Fruit fly (Drosophila melanogaster): ENCODE measurements around the gene Aladin.

The Aladin gene

dm6 chrX:9225137-9225536 is 48.1 kb upstream of the Aladin start, which contains the start of gene CG15370 (continued):
- TF ChIP-seq tgo (GFP tag; IDR thresholded peaks at IDR 0.05) (no peak), Opbp (GFP tag; IDR thresholded peaks at IDR 0.05; ENCODE audit: partially characterized antibody) (no peak), CG8281 (tag; optimal IDR thresholded peaks at IDR 0.05) (no peak), ac (GFP tag; optimal IDR thresholded peaks at IDR 0.05) (no peak), zfh2 (GFP tag; optimal IDR thresholded peaks at IDR 0.05) (no peak), bowl (GFP tag; IDR thresholded peaks at IDR 0.05) (no peak)

dm6 chrX:9226837-9227236 is 46.4 kb upstream of the Aladin start, which contains the start of gene Gr8a:
Gene Gr8a, plus strand, starts transcription at chrX:9227137.
- TF ChIP-seq Ssrp (tag; optimal IDR thresholded peaks at IDR 0.05) (no peak), CG33213 (GFP tag; optimal IDR thresholded peaks at IDR 0.05) (no peak), p53 (GFP tag; optimal IDR thresholded peaks at IDR 0.05) (no peak), CG8281 (tag; optimal IDR thresholded peaks at IDR 0.05) (no peak), crc (GFP tag; optimal IDR thresholded peaks at IDR 0.05) (no peak), CG8478 (optimal IDR thresholded peaks at IDR 0.05) (no peak), CG9797 (GFP tag; optimal IDR thresholded peaks at IDR 0.05) (no peak), crp (GFP tag; optimal IDR thresholded peaks at IDR 0.05) (no peak), CG4820 (GFP tag; optimal IDR thresholded peaks at IDR 0.05) (no peak), CG2116 (GFP tag; optimal IDR thresholded peaks at IDR 0.05) (no peak), CG3838 (GFP tag; optimal IDR thresholded peaks at IDR 0.05) (no peak), B-H1 (GFP tag; IDR thresholded peaks at IDR 0.05) (no peak), Dek (tag; optimal IDR thresholded peaks at IDR 0.05) (no peak), CG16863 (GFP tag; optimal IDR thresholded peaks at IDR 0.05) (no peak), trem (tag; optimal IDR thresholded peaks at IDR 0.05) (no peak), CG6683 (GFP tag; optimal IDR thresholded peaks at IDR 0.05) (no peak), CG4730 (GFP tag; IDR thresholded peaks at IDR 0.05) (no peak)

- TF ChIP-seq MESR4 (GFP tag; optimal IDR thresholded peaks at IDR 0.05) (peak; percentile 77), gce (GFP tag; IDR thresholded peaks at IDR 0.05) (no peak), ERR (GFP tag; optimal IDR thresholded peaks at IDR 0.05) (no peak), CG6813 (GFP tag; optimal IDR thresholded peaks at IDR 0.05) (no peak), Dref (GFP tag; IDR thresholded peaks at IDR 0.05) (peak; percentile 87), ind (GFP tag; optimal IDR thresholded peaks at IDR 0.05) (no peak), CG14710 (tag; optimal IDR thresholded peaks at IDR 0.05) (peak; percentile 53), CG7372 (GFP tag; IDR thresholded peaks at IDR 0.05) (no peak), CG12155 (GFP tag; optimal IDR thresholded peaks at IDR 0.05) (no peak), Blimp-1 (GFP tag; optimal IDR thresholded peaks at IDR 0.05) (no peak), CG32772 (GFP tag; IDR thresholded peaks at IDR 0.05) (no peak), danr (GFP tag; IDR thresholded peaks at IDR 0.05) (no peak), CG10267 (tag; optimal IDR thresholded peaks at IDR 0.05) (no peak), Asciz (GFP tag; optimal IDR thresholded peaks at IDR 0.05) (no peak), Atf-2 (GFP tag; optimal IDR thresholded peaks at IDR 0.05) (no peak), CG31224 (GFP tag; IDR thresholded peaks at IDR 0.05) (no peak), crp (GFP tag; optimal IDR thresholded peaks at IDR 0.05) (peak in 1 of 2 experiments; percentile 19), slbo (GFP tag; IDR thresholded peaks at IDR 0.05) (no peak), Kr (GFP tag; optimal IDR thresholded peaks at IDR 0.05) (no peak), CG3838 (GFP tag; optimal IDR thresholded peaks at IDR 0.05) (no peak), CG10274 (GFP tag; optimal IDR thresholded peaks at IDR 0.05) (no peak), CG16863 (GFP tag; optimal IDR thresholded peaks at IDR 0.05) (no peak), CG11696 (GFP tag; IDR thresholded peaks at IDR 0.05) (no peak), CG7928 (GFP tag; optimal IDR thresholded peaks at IDR 0.05) (no peak), CG32767 (GFP tag; IDR thresholded peaks at IDR 0.05) (no peak), Scr (GFP tag; IDR thresholded peaks at IDR 0.05; ENCODE audit: partially characterized antibody) (peak; percentile 65), CG7357 (GFP tag; IDR thresholded peaks at IDR 0.05) (no peak), CG4617 (GFP tag; optimal IDR thresholded peaks at IDR 0.05; ENCODE audit: borderline replicate concordance) (peak; percentile 34), dati (GFP tag; IDR thresholded peaks at IDR 0.05) (no peak), Sry-δ (GFP tag; optimal IDR thresholded peaks at IDR 0.05) (peak; percentile 68), NfI (GFP tag; optimal IDR thresholded peaks at IDR 0.05) (no peak)
Measured at dm6 chrX:9232199-9232598, 41.0 kb upstream of the Aladin start, which contains the start of gene CG12121. Gene CG12121, minus strand, starts transcription at chrX:9232378.
